Fruit fly (Drosophila melanogaster): ENCODE results near the gene Scsalpha1.
A peak's percentile ranks its signal among the peaks of the same experiment; 100 is the strongest.

Gene Scsalpha1

DNA sequence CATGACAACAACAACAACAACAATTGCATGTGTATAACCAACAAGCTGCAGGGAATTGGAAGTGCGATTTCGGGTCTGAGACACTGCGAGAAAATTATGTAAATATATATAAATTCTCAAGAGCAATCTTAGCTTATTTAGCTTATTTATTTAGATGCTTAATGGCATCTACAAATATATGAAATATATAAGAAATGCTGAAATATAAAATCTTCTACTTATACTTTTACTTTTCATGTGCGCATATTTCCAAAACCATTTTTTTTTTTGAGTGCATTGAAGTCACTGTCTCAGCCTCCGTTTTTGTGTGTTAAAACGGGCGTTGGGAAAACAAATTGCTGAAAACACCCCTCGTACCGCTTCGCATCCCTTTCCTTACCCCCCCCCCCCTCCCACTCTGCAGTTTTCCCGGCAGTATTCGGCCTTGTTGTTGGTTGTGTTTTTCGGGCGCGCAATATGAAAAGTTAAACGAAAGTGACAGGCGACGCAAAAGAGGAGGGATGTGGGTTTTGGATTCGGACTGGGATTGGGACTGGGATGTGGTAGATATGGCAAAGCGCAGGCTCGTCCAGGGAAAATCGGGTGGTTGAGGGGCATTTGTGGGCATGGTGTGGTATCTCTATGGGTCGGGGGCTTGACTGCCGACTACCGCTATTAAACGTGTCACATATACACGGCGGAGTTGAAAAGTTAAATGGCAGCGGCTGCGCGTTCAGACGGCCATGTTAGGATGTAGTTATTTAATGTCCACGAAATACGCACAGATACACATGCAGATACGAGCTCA is 41.4 kb downstream of the Scsalpha1 start (continued):
- TF ChIP-seq CG9215 (GFP tag; IDR thresholded peaks at IDR 0.05) (no peak), CG17612 (GFP tag; IDR thresholded peaks at IDR 0.05) (no peak), CG14965 (GFP tag; optimal IDR thresholded peaks at IDR 0.05; ENCODE audit: borderline replicate concordance) (no peak), CG10209 (GFP tag; optimal IDR thresholded peaks at IDR 0.05) (peak; percentile 56), CG18476 (GFP tag; optimal IDR thresholded peaks at IDR 0.05) (no peak), CG1529 (GFP tag; optimal IDR thresholded peaks at IDR 0.05) (peak; percentile 50), CG33557 (GFP tag; optimal IDR thresholded peaks at IDR 0.05) (peak; percentile 69), al (GFP tag; IDR thresholded peaks at IDR 0.05) (no peak), CG31441 (GFP tag; IDR thresholded peaks at IDR 0.05) (peak; percentile 68), CG12659 (GFP tag; optimal IDR thresholded peaks at IDR 0.05) (peak; percentile 12), odd (GFP tag; optimal IDR thresholded peaks at IDR 0.05) (peak; percentile 19), ken (GFP tag; IDR thresholded peaks at IDR 0.05) (no peak), usp (GFP tag; optimal IDR thresholded peaks at IDR 0.05) (no peak), NFAT (GFP tag; IDR thresholded peaks at IDR 0.05) (no peak), CG13775 (GFP tag; optimal IDR thresholded peaks at IDR 0.05) (peak; percentile 60), abd-A (tag; optimal IDR thresholded peaks at IDR 0.05) (peak; percentile 44), Elba2 (GFP tag; optimal IDR thresholded peaks at IDR 0.05) (peak; percentile 21), CG11723 (GFP tag; optimal IDR thresholded peaks at IDR 0.05) (peak; percentile 33), Hsf (GFP tag; optimal IDR thresholded peaks at IDR 0.05) (peak; percentile 28), CG18011 (GFP tag; optimal IDR thresholded peaks at IDR 0.05) (no peak), CG2116 (GFP tag; optimal IDR thresholded peaks at IDR 0.05) (peak; percentile 12), CG14050 (GFP tag; IDR thresholded peaks at IDR 0.05) (no peak), CG12299 (tag; optimal IDR thresholded peaks at IDR 0.05) (no peak), Hey (tag; optimal IDR thresholded peaks at IDR 0.05) (no peak), trh (GFP tag; optimal IDR thresholded peaks at IDR 0.05) (no peak), Sox102F (GFP tag; optimal IDR thresholded peaks at IDR 0.05) (peak; percentile 60), ftz-f1 (GFP tag; optimal IDR thresholded peaks at IDR 0.05) (no peak), CG8924 (tag; optimal IDR thresholded peaks at IDR 0.05) (peak; percentile 60), sc (optimal IDR thresholded peaks at IDR 0.05) (no peak), sc (GFP tag; optimal IDR thresholded peaks at IDR 0.05) (peak; percentile 38), cg (GFP tag; optimal IDR thresholded peaks at IDR 0.05) (peak; percentile 49), pita (GFP tag; optimal IDR thresholded peaks at IDR 0.05) (no peak), da (GFP tag; optimal IDR thresholded peaks at IDR 0.05) (no peak), CG12942 (GFP tag; optimal IDR thresholded peaks at IDR 0.05) (no peak), CG17186 (GFP tag; optimal IDR thresholded peaks at IDR 0.05) (no peak), exex (tag; optimal IDR thresholded peaks at IDR 0.05) (no peak), aop (GFP tag; IDR thresholded peaks at IDR 0.05) (no peak), Ets65A (GFP tag) (peak; percentile 79), fd102C (GFP tag; optimal IDR thresholded peaks at IDR 0.05) (peak; percentile 63), Ssrp (tag; optimal IDR thresholded peaks at IDR 0.05) (peak; percentile 70), tin (GFP tag; optimal IDR thresholded peaks at IDR 0.05) (peak; percentile 33), CG4404 (GFP tag; IDR thresholded peaks at IDR 0.05) (peak; percentile 66), CG2712 (tag; optimal IDR thresholded peaks at IDR 0.05) (peak; percentile 68), CG7357 (GFP tag; IDR thresholded peaks at IDR 0.05) (peak; percentile 35; the same call in 1 of the 3 replicates), CG6683 (GFP tag; optimal IDR thresholded peaks at IDR 0.05) (no peak), CG14014 (GFP tag; IDR thresholded peaks at IDR 0.05) (no peak), CG12744 (GFP tag; optimal IDR thresholded peaks at IDR 0.05) (no peak), luna (GFP tag; optimal IDR thresholded peaks at IDR 0.05) (no peak), CG2202 (tag; optimal IDR thresholded peaks at IDR 0.05) (peak; percentile 69), CG2120 (GFP tag; optimal IDR thresholded peaks at IDR 0.05) (no peak)

Data from whole organism, embryonic.